Worm (Caenorhabditis elegans) whole organism, young adult: ENCODE results near the gene C49A9.3.
"Not testable (repeated sequence)": the region's sequence is repeated elsewhere in the genome, so short reads cannot be mapped to it uniquely, and the experiment has no call there.

Source experiments
- B0019.2 ChIP-seq: fragments of 200-800 bp; sonication (Bioruptor generic); conservative IDR thresholded peaks from 2 replicates; pipeline ENCODE4 v1.3.6; 2022; ENCODE audit warnings: missing genetic modification reagents, missing genetic modification characterization, missing compliant biosample characterization
- B0035.1 ChIP-seq: sonication (generic microtip); optimal IDR thresholded peaks from 2 replicates; lab custom pipeline; 2016; ENCODE audit warnings: missing genetic modification characterization, mild to moderate bottlenecking, missing compliant biosample characterization, missing genotype, missing genetic modification reagents
- B0261.1 ChIP-seq: sonication (generic microtip); optimal IDR thresholded peaks from 2 replicates; lab custom pipeline; 2016; ENCODE audit warnings: mild to moderate bottlenecking, missing genetic modification characterization, moderate library complexity, missing compliant biosample characterization
- C17E4.6 ChIP-seq: fragments of 200-800 bp; sonication (Bioruptor generic); IDR thresholded peaks from 2 replicates; pipeline ENCODE4 v1.3.6; 2022; ENCODE audit warnings: missing genetic modification reagents, missing genetic modification characterization, missing compliant biosample characterization
- F10E7.11 ChIP-seq: sonication (generic microtip); optimal IDR thresholded peaks from 2 replicates; lab custom pipeline; 2017; ENCODE audit warnings: mild to moderate bottlenecking, missing genetic modification characterization, moderate library complexity, missing compliant biosample characterization
- F22D6.2 ChIP-seq: sonication (generic microtip); optimal IDR thresholded peaks from 2 replicates; lab custom pipeline; 2016; ENCODE audit warnings: mild to moderate bottlenecking, missing genetic modification characterization, missing compliant biosample characterization
- F23B12.7 ChIP-seq: sonication (generic microtip); optimal IDR thresholded peaks from 2 replicates; lab custom pipeline; 2017; ENCODE audit warnings: missing genetic modification characterization, mild to moderate bottlenecking, missing compliant biosample characterization, antibody characterized with exemption, moderate library complexity; ENCODE audit not compliant: insufficient read depth
- F55B11.4 ChIP-seq: sonication (generic microtip); optimal IDR thresholded peaks from 2 replicates; lab custom pipeline; 2016; ENCODE audit warnings: missing compliant biosample characterization, missing genetic modification characterization, borderline replicate concordance; ENCODE audit not compliant: insufficient read depth
- K11D2.4 ChIP-seq: fragments of 200-800 bp; sonication (Bioruptor generic); IDR thresholded peaks from 2 replicates; pipeline ENCODE4 v1.3.6; 2022; ENCODE audit warnings: missing genetic modification reagents, missing genetic modification characterization, missing compliant biosample characterization
- Y53F4B.3 ChIP-seq: fragments of 200-800 bp; sonication (Bioruptor generic); IDR thresholded peaks from 2 replicates; pipeline ENCODE4 v1.3.6; 2022; ENCODE audit warnings: missing genetic modification reagents, missing genetic modification characterization, missing compliant biosample characterization
- Y95B8A.8 ChIP-seq: fragments of 200-800 bp; sonication (Bioruptor generic); IDR thresholded peaks from 2 replicates; pipeline ENCODE4 v1.3.6; 2022; ENCODE audit warnings: missing genetic modification reagents, missing genetic modification characterization, missing compliant biosample characterization
- aptf-2 ChIP-seq: fragments of 200-800 bp; sonication (Bioruptor generic); conservative IDR thresholded peaks from 2 replicates; pipeline ENCODE4 v1.3.6; 2022; ENCODE audit warnings: missing genetic modification reagents, missing genetic modification characterization, missing compliant biosample characterization
- ccch-3 ChIP-seq: fragments of 200-800 bp; sonication (Bioruptor generic); optimal IDR thresholded peaks from 2 replicates; lab custom pipeline; 2018; ENCODE audit warnings: mild to moderate bottlenecking, missing genetic modification characterization, missing compliant biosample characterization
- ceh-100 ChIP-seq: fragments of 200-800 bp; sonication (Bioruptor generic); IDR thresholded peaks from 2 replicates; pipeline ENCODE4 v1.3.6; 2022; ENCODE audit warnings: missing genetic modification reagents, missing genetic modification characterization, missing compliant biosample characterization
- ceh-40 ChIP-seq: fragments of 200-800 bp; sonication (Bioruptor generic); IDR thresholded peaks from 2 replicates; pipeline ENCODE4 v1.3.6; 2022; ENCODE audit warnings: missing genetic modification characterization, missing compliant biosample characterization
- chd-7 ChIP-seq: sonication (generic microtip); optimal IDR thresholded peaks from 2 replicates; lab custom pipeline; 2016; ENCODE audit warnings: mild to moderate bottlenecking, missing genetic modification characterization, moderate library complexity, missing compliant biosample characterization
- ekl-4 ChIP-seq: fragments of 200-800 bp; sonication (Bioruptor generic); IDR thresholded peaks from 2 replicates; pipeline ENCODE4 v1.3.6; 2022; ENCODE audit warnings: missing genetic modification reagents, missing genetic modification characterization, missing compliant biosample characterization
- hmg-1.2 ChIP-seq: fragments of 200-800 bp; sonication (Bioruptor generic); IDR thresholded peaks from 2 replicates; pipeline ENCODE4 v1.3.6; 2022; ENCODE audit warnings: missing genetic modification reagents, missing genetic modification characterization, missing compliant biosample characterization
- hrde-1 ChIP-seq: sonication (generic microtip); optimal IDR thresholded peaks from 2 replicates; lab custom pipeline; 2016; ENCODE audit warnings: missing genetic modification characterization, mild to moderate bottlenecking, missing compliant biosample characterization, moderate library complexity, missing genotype, missing genetic modification reagents, borderline replicate concordance
- let-607 ChIP-seq, 2 experiments: fragments of 200-800 bp in 1 of 2; sonication (Bioruptor generic) in 1 of 2; sonication (generic microtip) in 1 of 2; optimal IDR thresholded peaks; 2 replicates each; lab custom pipeline; 2016 to 2018; ENCODE audit warnings: mild to moderate bottlenecking in 2 of 2, missing compliant biosample characterization in 2 of 2, missing genetic modification characterization in 2 of 2, moderate library complexity in 2 of 2, missing genotype in 1 of 2
- lin-26 ChIP-seq: fragments of 200-800 bp; sonication (Bioruptor generic); IDR thresholded peaks from 2 replicates; pipeline ENCODE4 v1.3.6; 2022; ENCODE audit warnings: missing genetic modification reagents, missing genetic modification characterization, missing compliant biosample characterization
- lin-54 ChIP-seq: fragments of 200-800 bp; sonication (Bioruptor generic); optimal IDR thresholded peaks from 2 replicates; lab custom pipeline; 2018; ENCODE audit warnings: mild to moderate bottlenecking, missing genetic modification characterization, missing compliant biosample characterization
- lir-1 ChIP-seq: fragments of 200-800 bp; sonication (Bioruptor generic); conservative IDR thresholded peaks from 2 replicates; pipeline ENCODE4 v1.3.6; 2022; ENCODE audit warnings: missing genetic modification reagents, missing genetic modification characterization, missing compliant biosample characterization
- lsl-1 ChIP-seq: fragments of 200-800 bp; sonication (Bioruptor generic); optimal IDR thresholded peaks from 2 replicates; lab custom pipeline; 2018; ENCODE audit warnings: mild to moderate bottlenecking, missing genetic modification characterization, moderate library complexity, missing compliant biosample characterization
- madf-3 ChIP-seq: fragments of 200-800 bp; sonication (Bioruptor generic); IDR thresholded peaks from 2 replicates; pipeline ENCODE4 v1.3.6; 2022; ENCODE audit warnings: missing genetic modification reagents, missing genetic modification characterization, missing compliant biosample characterization
- mel-28 ChIP-seq: sonication (generic microtip); optimal IDR thresholded peaks from 2 replicates; lab custom pipeline; 2016; ENCODE audit warnings: borderline replicate concordance, mild to moderate bottlenecking, missing genetic modification characterization, missing compliant biosample characterization
- mes-4 ChIP-seq: sonication (generic microtip); optimal IDR thresholded peaks from 2 replicates; lab custom pipeline; 2016; ENCODE audit warnings: missing genotype, missing genetic modification characterization, missing compliant biosample characterization
- mxl-1 ChIP-seq: sonication (generic microtip); optimal IDR thresholded peaks from 2 replicates; lab custom pipeline; 2016; ENCODE audit warnings: missing genetic modification characterization, missing compliant biosample characterization
- nhr-80 ChIP-seq: sonication (generic microtip); optimal IDR thresholded peaks from 2 replicates; lab custom pipeline; 2016; ENCODE audit warnings: missing genetic modification characterization, missing compliant biosample characterization
- sea-2 ChIP-seq: fragments of 200-800 bp; sonication (Bioruptor generic); IDR thresholded peaks from 2 replicates; pipeline ENCODE4 v1.3.6; 2022; ENCODE audit warnings: missing genetic modification characterization, missing compliant biosample characterization
- snpc-1.1 ChIP-seq: sonication (generic microtip); optimal IDR thresholded peaks from 2 replicates; lab custom pipeline; 2017; ENCODE audit warnings: missing genetic modification characterization, mild to moderate bottlenecking, missing compliant biosample characterization, antibody characterized with exemption, moderate library complexity, missing genotype, missing genetic modification reagents; ENCODE audit not compliant: insufficient read depth
- snpc-1.3 ChIP-seq: sonication (generic microtip); optimal IDR thresholded peaks from 2 replicates; lab custom pipeline; 2017; ENCODE audit warnings: missing genetic modification characterization, mild to moderate bottlenecking, missing compliant biosample characterization, antibody characterized with exemption, moderate library complexity, missing genotype, missing genetic modification reagents; ENCODE audit not compliant: insufficient read depth
- somi-1 ChIP-seq: fragments of 200-800 bp; sonication (Bioruptor generic); optimal IDR thresholded peaks from 2 replicates; lab custom pipeline; 2018; ENCODE audit warnings: mild to moderate bottlenecking, missing genetic modification characterization, missing compliant biosample characterization
- sptf-2 ChIP-seq: fragments of 200-800 bp; sonication (Bioruptor generic); optimal IDR thresholded peaks from 2 replicates; lab custom pipeline; 2018; ENCODE audit warnings: mild to moderate bottlenecking, missing genetic modification characterization, missing compliant biosample characterization
- tbx-9 ChIP-seq: sonication (generic microtip); optimal IDR thresholded peaks from 2 replicates; lab custom pipeline; 2016; ENCODE audit warnings: borderline replicate concordance, missing genetic modification characterization, inconsistent platforms, missing compliant biosample characterization

C49A9.3 gene

DNA sequence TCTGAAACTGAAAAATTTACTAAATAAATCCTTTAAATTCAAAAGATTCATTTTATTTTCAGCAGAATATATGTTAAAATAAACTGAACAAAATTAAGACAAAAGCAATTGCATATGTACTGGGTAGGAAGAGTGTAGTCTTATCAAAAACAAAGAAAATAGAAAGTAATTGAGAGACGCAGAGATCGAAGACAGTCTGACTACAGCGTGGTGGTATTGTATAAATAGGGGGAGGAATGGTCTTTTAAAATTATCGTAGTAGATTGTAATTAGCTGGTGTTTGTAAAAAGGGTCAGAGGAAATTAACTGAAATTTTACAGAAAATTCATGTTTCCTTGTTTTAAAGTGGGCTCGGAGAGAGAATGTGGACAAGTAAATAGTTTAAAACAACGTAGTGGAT is 26.6 kb downstream of the C49A9.3 start, which contains the start of gene acox-3:
TSS of gene acox-3 (minus strand) at position 7 of the 400 bp plus-strand sequence.
- TF ChIP-seq aptf-2 (GFP tag; lab: Robert Waterston, UW) (no peak), nhr-80 (tag; lab: Kevin White, UChicago) (peak; percentile 18)

DNA sequence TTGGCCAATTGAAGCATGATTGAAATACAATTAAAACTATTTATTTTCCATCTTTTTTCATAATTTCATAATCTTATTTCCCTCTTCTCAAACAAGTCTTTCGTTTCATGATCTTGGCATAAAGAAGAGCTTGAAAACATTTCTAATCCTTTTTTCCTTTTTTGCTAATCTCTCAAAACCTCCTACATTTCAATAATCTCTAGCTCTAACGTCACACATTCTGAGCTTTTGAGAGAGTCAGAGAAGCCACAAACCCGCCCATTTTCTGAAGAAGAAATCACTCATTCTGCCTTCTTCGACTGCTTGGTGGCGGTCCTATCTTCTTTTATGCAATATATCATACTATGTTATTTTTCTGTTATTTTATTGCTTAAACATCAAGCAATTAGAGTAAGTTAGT is 27.7 kb downstream of the C49A9.3 start, which contains the start of gene F58F9.1:
TSS of gene F58F9.1 (plus strand) at position 251 of the 400 bp plus-strand sequence.
- no peak for TF ChIP-seq F23B12.7 (tag; lab: Kevin White, UChicago)
- TF ChIP-seq ceh-40 = no peak
- no peak for TF ChIP-seq hmg-1.2 (GFP tag; lab: Robert Waterston, UW)
- TF ChIP-seq nhr-80 (tag; lab: Kevin White, UChicago) = no peak
- TF ChIP-seq sea-2 = no peak
- no peak for TF ChIP-seq somi-1 (GFP tag; lab: Kevin White, UChicago)
- no peak for TF ChIP-seq F10E7.11 (tag; lab: Kevin White, UChicago)
- TF ChIP-seq ceh-100 (GFP tag; lab: Robert Waterston, UW) = no peak
- no peak for TF ChIP-seq C17E4.6 (GFP tag; lab: Robert Waterston, UW)
- no peak for TF ChIP-seq ccch-3
- TF ChIP-seq mes-4 = no peak
- no peak for TF ChIP-seq F55B11.4 (tag; lab: Kevin White, UChicago)
- TF ChIP-seq lir-1 (GFP tag; lab: Robert Waterston, UW) = no peak
- TF ChIP-seq, all 124 proteins: peak for 0

DNA sequence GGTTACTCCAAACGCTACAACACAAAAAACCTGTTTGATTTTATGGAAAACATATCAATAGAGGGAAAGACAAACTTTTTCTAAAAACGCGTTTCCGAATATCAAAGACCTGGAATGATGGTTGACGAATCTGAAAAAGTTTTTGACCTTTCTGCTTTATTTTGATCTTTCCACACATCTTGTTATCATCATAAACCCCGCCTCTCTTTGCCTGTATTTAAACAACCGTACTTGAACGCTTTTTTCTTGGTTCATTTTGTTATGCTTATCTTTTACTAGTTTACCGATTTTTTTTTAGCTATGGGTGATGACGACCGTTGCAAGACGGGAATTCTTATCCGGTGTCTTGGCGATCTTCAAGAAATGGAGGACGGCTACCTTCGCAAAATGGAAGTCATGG is 31.1 kb downstream of the C49A9.3 start, which contains the start of gene T13A10.2:
TSS of gene T13A10.2 (plus strand) at position 301 of the 400 bp plus-strand sequence.
- TF ChIP-seq mel-28; K11D2.4; lin-54 (GFP tag; lab: Kevin White, UChicago): not testable (repeated sequence)

DNA sequence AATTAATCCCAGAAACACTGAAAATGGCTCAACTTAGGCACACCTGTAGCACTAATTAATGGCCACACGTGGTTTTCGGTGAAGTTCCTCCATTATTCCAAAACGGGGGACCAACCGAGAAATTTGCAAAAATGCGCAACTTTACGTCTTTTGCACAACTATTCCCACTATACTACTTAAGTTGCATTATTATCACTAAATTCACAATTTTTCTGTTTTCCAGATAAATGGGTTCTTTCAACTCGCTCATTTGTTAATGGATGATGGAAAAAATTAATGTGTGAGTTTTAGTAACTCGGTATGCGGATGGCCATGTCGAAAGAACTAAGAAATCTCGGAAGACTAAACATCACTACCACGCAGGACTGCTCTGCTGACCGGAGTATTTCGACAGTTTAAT is 32.7 kb downstream of the C49A9.3 start, which contains the start of gene T13A10.64:
TSS of gene T13A10.64 (plus strand) at position 301 of the 400 bp plus-strand sequence.
- no peak for TF ChIP-seq hrde-1 (tag; lab: Kevin White, UChicago)
- no peak for TF ChIP-seq B0019.2 (GFP tag; lab: Robert Waterston, UW)
- no peak for TF ChIP-seq ceh-40
- TF ChIP-seq tbx-9 = no peak
- no peak for TF ChIP-seq B0035.1
- no peak for TF ChIP-seq snpc-1.3 (tag; lab: Kevin White, UChicago)
- TF ChIP-seq, all 124 proteins: peak for 0

DNA sequence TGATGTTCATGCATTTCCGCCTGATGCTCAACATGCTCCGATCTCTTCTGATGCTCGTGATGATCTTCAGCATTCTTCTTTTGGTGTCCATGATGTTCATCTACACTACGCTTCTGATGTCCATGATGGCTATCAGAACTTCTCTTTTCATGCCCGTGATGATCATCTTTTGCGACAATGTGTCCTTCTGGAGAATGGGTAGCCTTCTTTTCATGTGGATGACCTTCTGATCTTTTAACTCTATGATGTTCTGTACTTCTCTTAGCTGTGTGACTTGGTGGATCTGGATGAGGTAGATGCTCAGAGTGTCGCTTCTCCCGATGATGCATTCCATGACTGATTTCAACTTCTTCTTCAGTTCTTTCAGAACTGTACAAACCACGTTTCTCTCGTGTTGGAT is 37.1 kb downstream of the C49A9.3 start:
- TF ChIP-seq mxl-1 (tag; lab: Kevin White, UChicago) = no peak
- TF ChIP-seq madf-3 (GFP tag; lab: Robert Waterston, UW) = 0 out of 2 replicates have a peak, but pooled peaks have one; percentile 52

DNA sequence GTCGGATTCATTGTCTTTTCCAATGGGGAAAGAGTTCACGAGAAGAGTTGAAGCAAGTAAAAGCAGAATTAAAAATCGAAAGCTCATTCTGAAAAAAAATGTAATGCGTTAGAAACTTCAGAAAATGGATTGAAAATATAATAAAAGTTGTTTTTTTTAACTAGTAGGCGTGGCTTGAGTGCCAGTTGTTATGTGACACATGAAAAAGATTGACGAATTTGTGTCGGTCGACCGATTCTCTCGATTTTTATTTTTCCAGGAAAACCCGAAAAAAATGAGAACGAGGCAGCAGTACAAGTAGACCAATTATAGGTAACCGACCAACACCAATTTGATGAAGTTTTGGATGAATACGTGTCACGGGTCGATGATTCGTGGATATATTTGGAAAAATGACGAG is 37.8 kb downstream of the C49A9.3 start, which contains the start of gene nlp-16:
TSS of gene nlp-16 (minus strand) at position 101 of the 400 bp plus-strand sequence.
- TF ChIP-seq Y53F4B.3 (GFP tag; lab: Robert Waterston, UW) (no peak), Y95B8A.8 (no peak), let-607 (tag; optimal IDR thresholded peaks at IDR 0.05; lab: Kevin White, UChicago) (no peak), chd-7 (tag; lab: Kevin White, UChicago) (no peak), lsl-1 (no peak), lin-26 (GFP tag; lab: Robert Waterston, UW) (no peak), ekl-4 (GFP tag; lab: Robert Waterston, UW) (no peak), B0261.1 (tag; lab: Kevin White, UChicago) (no peak), F10E7.11 (tag; lab: Kevin White, UChicago) (no peak), F22D6.2 (no peak), sptf-2 (GFP tag; lab: Kevin White, UChicago) (no peak), snpc-1.1 (no peak)
